Fruit fly (Drosophila melanogaster) whole organism, embryonic: Measurements from ENCODE around the gene CG1136.
A peak's percentile ranks its signal among the peaks of the same experiment; 100 is the strongest.

Experiments used
- Antp ChIP-seq: fragments of 200-800 bp; sonication (Bioruptor generic); optimal IDR thresholded peaks from 3 replicates; lab custom pipeline; 2016; ENCODE audit warnings: missing biosample characterization, missing genetic modification characterization
- Atf6 ChIP-seq: fragments of 200-800 bp; sonication (Bioruptor generic); IDR thresholded peaks from 2 replicates; pipeline ENCODE4 v1.3.6; 2022; ENCODE audit warnings: missing biosample characterization, missing genetic modification characterization
- B-H1 ChIP-seq: fragments of 200-800 bp; sonication (Bioruptor generic); IDR thresholded peaks from 3 replicates; pipeline ENCODE4 v1.3.6; 2022; ENCODE audit warnings: missing biosample characterization, missing genetic modification characterization
- CG1024 ChIP-seq: fragments of 200-800 bp; sonication (Bioruptor generic); IDR thresholded peaks from 2 replicates; pipeline ENCODE4 v1.3.6; 2022; ENCODE audit warnings: missing biosample characterization, missing genetic modification characterization
- CG10366 ChIP-seq: fragments of 200-800 bp; sonication (Bioruptor generic); IDR thresholded peaks from 2 replicates; pipeline ENCODE4 v1.3.6; 2022; ENCODE audit warnings: missing biosample characterization, missing genetic modification characterization
- CG10979 ChIP-seq: fragments of 200-800 bp; sonication (Bioruptor generic); optimal IDR thresholded peaks from 2 replicates; lab custom pipeline; 2018; ENCODE audit warnings: missing biosample characterization, mild to moderate bottlenecking, missing genetic modification characterization, moderate library complexity
- CG12299 ChIP-seq: fragments of 200-800 bp; sonication (Bioruptor generic); optimal IDR thresholded peaks from 2 replicates; lab custom pipeline; 2018; ENCODE audit warnings: missing biosample characterization, mild to moderate bottlenecking, missing genetic modification characterization
- CG12391 ChIP-seq: fragments of 200-800 bp; sonication (Bioruptor generic); optimal IDR thresholded peaks from 3 replicates; lab custom pipeline; 2018; ENCODE audit warnings: missing biosample characterization, mild to moderate bottlenecking, missing genetic modification characterization, moderate library complexity
- CG12769 ChIP-seq: fragments of 200-800 bp; sonication (Bioruptor generic); optimal IDR thresholded peaks from 2 replicates; lab custom pipeline; 2019; ENCODE audit warnings: missing biosample characterization, mild to moderate bottlenecking, missing genetic modification characterization, moderate library complexity
- CG13287 ChIP-seq: fragments of 200-800 bp; sonication (Bioruptor generic); IDR thresholded peaks from 2 replicates; pipeline ENCODE4 v1.3.6; 2022; ENCODE audit warnings: missing biosample characterization, missing genetic modification characterization; ENCODE audit not compliant: partially characterized antibody
- CG15514 ChIP-seq: fragments of 200-800 bp; sonication (Bioruptor generic); optimal IDR thresholded peaks from 3 replicates; lab custom pipeline; 2017; ENCODE audit warnings: missing biosample characterization, missing genetic modification characterization, mild to moderate bottlenecking, moderate library complexity, missing genetic modification reagents
- CG16815 ChIP-seq: fragments of 200-800 bp; sonication (Bioruptor generic); optimal IDR thresholded peaks from 3 replicates; lab custom pipeline; 2017; ENCODE audit warnings: missing biosample characterization, mild to moderate bottlenecking, missing genetic modification characterization
- CG17186 ChIP-seq: fragments of 200-800 bp; sonication (Bioruptor generic); optimal IDR thresholded peaks from 3 replicates; lab custom pipeline; 2017; ENCODE audit warnings: missing biosample characterization, missing genetic modification reagents, missing genetic modification characterization
- CG18262 ChIP-seq: fragments of 200-800 bp; optimal IDR thresholded peaks from 3 replicates; lab custom pipeline; 2019; ENCODE audit warnings: missing biosample characterization, mild to moderate bottlenecking, missing genetic modification characterization, moderate library complexity
- CG32532 ChIP-seq: fragments of 200-800 bp; sonication (Bioruptor generic); IDR thresholded peaks from 2 replicates; pipeline ENCODE4 v1.3.6; 2022; ENCODE audit warnings: missing biosample characterization, missing genetic modification characterization
- CG4360 ChIP-seq: fragments of 200-800 bp; sonication (Bioruptor generic); IDR thresholded peaks from 2 replicates; pipeline ENCODE4 v1.3.6; 2022; ENCODE audit warnings: missing biosample characterization, missing genetic modification characterization
- CG43689 ChIP-seq: fragments of 200-800 bp; sonication (Bioruptor generic); IDR thresholded peaks from 2 replicates; pipeline ENCODE4 v1.3.6; 2022; ENCODE audit warnings: missing biosample characterization, missing genetic modification characterization
- CG6791 ChIP-seq: fragments of 200-800 bp; sonication (Bioruptor generic); IDR thresholded peaks from 3 replicates; pipeline ENCODE4 v1.3.6; 2022; ENCODE audit warnings: missing biosample characterization, missing genetic modification characterization; ENCODE audit not compliant: partially characterized antibody
- CG7357 ChIP-seq: fragments of 200-800 bp; sonication (Bioruptor generic); IDR thresholded peaks from 3 replicates; pipeline ENCODE4 v1.3.6; 2022; ENCODE audit warnings: missing biosample characterization, missing genetic modification characterization
- CG7839 ChIP-seq: fragments of 200-800 bp; sonication (Bioruptor generic); optimal IDR thresholded peaks from 3 replicates; lab custom pipeline; 2018; ENCODE audit warnings: missing biosample characterization, mild to moderate bottlenecking, missing genetic modification characterization, moderate library complexity
- CHES-1-like ChIP-seq: fragments of 200-800 bp; sonication (Bioruptor generic); optimal IDR thresholded peaks from 2 replicates; lab custom pipeline; 2016; ENCODE audit warnings: missing biosample characterization, missing genetic modification characterization
- CoRest ChIP-seq: fragments of 200-800 bp; sonication (Bioruptor generic); optimal IDR thresholded peaks from 3 replicates; lab custom pipeline; 2018; ENCODE audit warnings: missing biosample characterization, mild to moderate bottlenecking, missing genetic modification characterization, moderate library complexity
- Doc2 ChIP-seq: fragments of 200-800 bp; sonication (Bioruptor generic); IDR thresholded peaks from 2 replicates; pipeline ENCODE4 v1.3.6; 2022; ENCODE audit warnings: missing biosample characterization, missing genetic modification characterization
- Ets97D ChIP-seq: fragments of 200-800 bp; sonication (Bioruptor generic); optimal IDR thresholded peaks from 3 replicates; lab custom pipeline; 2016; ENCODE audit warnings: missing biosample characterization, missing genetic modification characterization
- Myb ChIP-seq: fragments of 200-800 bp; sonication (Bioruptor generic); optimal IDR thresholded peaks from 2 replicates; lab custom pipeline; 2016; ENCODE audit warnings: missing biosample characterization, missing genetic modification characterization
- Stat92E ChIP-seq, 3 experiments: fragments of >200 bp in 2 of 3; fragments of 200-800 bp in 1 of 3; sonication (Bioruptor generic) in 1 of 3; optimal IDR thresholded peaks; 2 replicates each; lab custom pipeline; 2017 to 2019; ENCODE audit warnings: missing biosample characterization in 3 of 3, missing genetic modification characterization in 3 of 3, mild to moderate bottlenecking in 1 of 3, moderate library complexity in 1 of 3
- Trl ChIP-seq, 3 experiments: fragments of >200 bp in 2 of 3; fragments of 200-800 bp in 1 of 3; sonication (Bioruptor generic) in 1 of 3; optimal IDR thresholded peaks; 2 replicates in 1 of 3; 3 replicates in 2 of 3; lab custom pipeline; 2016 to 2017; ENCODE audit warnings: missing biosample characterization in 1 of 3, missing genetic modification characterization in 1 of 3
- YL-1 ChIP-seq: fragments of 200-800 bp; sonication (Bioruptor generic); optimal IDR thresholded peaks from 3 replicates; lab custom pipeline; 2017; ENCODE audit warnings: missing biosample characterization, mild to moderate bottlenecking, missing genetic modification characterization
- abd-A ChIP-seq: fragments of 200-800 bp; sonication (Bioruptor generic); optimal IDR thresholded peaks from 3 replicates; lab custom pipeline; 2019; ENCODE audit warnings: missing biosample characterization, mild to moderate bottlenecking, missing genetic modification characterization, moderate library complexity
- aop ChIP-seq: fragments of 200-800 bp; sonication (Bioruptor generic); IDR thresholded peaks from 2 replicates; pipeline ENCODE4 v1.3.6; 2022; ENCODE audit warnings: missing biosample characterization, missing genetic modification characterization
- ara ChIP-seq: fragments of 200-800 bp; sonication (Bioruptor generic); IDR thresholded peaks from 2 replicates; pipeline ENCODE4 v1.3.6; 2022; ENCODE audit warnings: missing biosample characterization, missing genetic modification characterization
- ase ChIP-seq: fragments of 200-800 bp; sonication (Bioruptor generic); IDR thresholded peaks from 3 replicates; pipeline ENCODE4 v1.3.6; 2022; ENCODE audit warnings: missing biosample characterization, missing genetic modification characterization
- bbx ChIP-seq: fragments of 200-800 bp; sonication (Bioruptor generic); IDR thresholded peaks from 2 replicates; pipeline ENCODE4 v1.3.6; 2022; ENCODE audit warnings: missing biosample characterization, missing genetic modification characterization; ENCODE audit not compliant: partially characterized antibody
- cg ChIP-seq: fragments of 200-800 bp; sonication (Bioruptor generic); optimal IDR thresholded peaks from 3 replicates; lab custom pipeline; 2019; ENCODE audit warnings: missing biosample characterization, mild to moderate bottlenecking, missing genetic modification characterization, moderate library complexity
- ci ChIP-seq: fragments of 200-800 bp; sonication (Bioruptor generic); IDR thresholded peaks from 3 replicates; pipeline ENCODE4 v1.3.6; 2022; ENCODE audit warnings: missing biosample characterization, missing genetic modification characterization
- cwo ChIP-seq: fragments of 200-800 bp; sonication (Bioruptor generic); optimal IDR thresholded peaks from 3 replicates; lab custom pipeline; 2017; ENCODE audit warnings: missing biosample characterization, missing genetic modification characterization, mild to moderate bottlenecking, moderate library complexity, missing genetic modification reagents
- dati ChIP-seq: fragments of 200-800 bp; sonication (Bioruptor generic); IDR thresholded peaks from 2 replicates; pipeline ENCODE4 v1.3.6; 2022; ENCODE audit warnings: missing biosample characterization, missing genetic modification characterization
- fd64A ChIP-seq: fragments of 200-800 bp; sonication (Bioruptor generic); optimal IDR thresholded peaks from 3 replicates; lab custom pipeline; 2018; ENCODE audit warnings: missing biosample characterization, mild to moderate bottlenecking, missing genetic modification characterization
- grau ChIP-seq: fragments of 200-800 bp; optimal IDR thresholded peaks from 3 replicates; lab custom pipeline; 2019; ENCODE audit warnings: missing biosample characterization, mild to moderate bottlenecking, missing genetic modification characterization, moderate library complexity
- nau ChIP-seq: fragments of 200-800 bp; sonication (Bioruptor generic); optimal IDR thresholded peaks from 3 replicates; lab custom pipeline; 2017; ENCODE audit warnings: missing biosample characterization, mild to moderate bottlenecking, missing genetic modification characterization, missing genetic modification reagents
- oc ChIP-seq: fragments of 200-800 bp; sonication (Bioruptor generic); optimal IDR thresholded peaks from 2 replicates; lab custom pipeline; 2018; ENCODE audit warnings: missing biosample characterization, mild to moderate bottlenecking, missing genetic modification characterization, moderate library complexity
- odd ChIP-seq: fragments of 200-800 bp; sonication (Bioruptor generic); optimal IDR thresholded peaks from 2 replicates; lab custom pipeline; 2017; ENCODE audit warnings: missing biosample characterization, mild to moderate bottlenecking, missing genetic modification characterization
- pb ChIP-seq: fragments of 200-800 bp; sonication (Bioruptor generic); optimal IDR thresholded peaks from 3 replicates; lab custom pipeline; 2016; ENCODE audit warnings: missing biosample characterization, missing genetic modification characterization
- pzg ChIP-seq: fragments of 200-800 bp; sonication (Bioruptor generic); optimal IDR thresholded peaks from 3 replicates; lab custom pipeline; 2018; ENCODE audit warnings: missing biosample characterization, mild to moderate bottlenecking, missing genetic modification characterization, moderate library complexity
- ro ChIP-seq: fragments of 200-800 bp; sonication (Bioruptor generic); IDR thresholded peaks from 2 replicates; pipeline ENCODE4 v1.3.6; 2022; ENCODE audit warnings: missing biosample characterization, missing genetic modification characterization
- sens ChIP-seq: fragments of 200-800 bp; sonication (Bioruptor generic); peaks from one replicate; lab custom pipeline; 2016; ENCODE audit warnings: missing biosample characterization, missing genetic modification characterization
- sim ChIP-seq: fragments of 200-800 bp; sonication (Bioruptor generic); IDR thresholded peaks from 2 replicates; pipeline ENCODE4 v1.3.6; 2022; ENCODE audit warnings: missing biosample characterization, missing genetic modification characterization
- tin ChIP-seq: fragments of 200-800 bp; sonication (Bioruptor generic); optimal IDR thresholded peaks from 3 replicates; lab custom pipeline; 2016; ENCODE audit warnings: missing biosample characterization, missing genetic modification characterization
- yki ChIP-seq: fragments of >200 bp; optimal IDR thresholded peaks from 3 replicates; lab custom pipeline; 2018
- z ChIP-seq: fragments of 200-800 bp; sonication (Bioruptor generic); IDR thresholded peaks from 3 replicates; pipeline ENCODE4 v1.3.6; 2022; ENCODE audit warnings: missing biosample characterization, missing genetic modification characterization

CG1136 gene

DNA sequence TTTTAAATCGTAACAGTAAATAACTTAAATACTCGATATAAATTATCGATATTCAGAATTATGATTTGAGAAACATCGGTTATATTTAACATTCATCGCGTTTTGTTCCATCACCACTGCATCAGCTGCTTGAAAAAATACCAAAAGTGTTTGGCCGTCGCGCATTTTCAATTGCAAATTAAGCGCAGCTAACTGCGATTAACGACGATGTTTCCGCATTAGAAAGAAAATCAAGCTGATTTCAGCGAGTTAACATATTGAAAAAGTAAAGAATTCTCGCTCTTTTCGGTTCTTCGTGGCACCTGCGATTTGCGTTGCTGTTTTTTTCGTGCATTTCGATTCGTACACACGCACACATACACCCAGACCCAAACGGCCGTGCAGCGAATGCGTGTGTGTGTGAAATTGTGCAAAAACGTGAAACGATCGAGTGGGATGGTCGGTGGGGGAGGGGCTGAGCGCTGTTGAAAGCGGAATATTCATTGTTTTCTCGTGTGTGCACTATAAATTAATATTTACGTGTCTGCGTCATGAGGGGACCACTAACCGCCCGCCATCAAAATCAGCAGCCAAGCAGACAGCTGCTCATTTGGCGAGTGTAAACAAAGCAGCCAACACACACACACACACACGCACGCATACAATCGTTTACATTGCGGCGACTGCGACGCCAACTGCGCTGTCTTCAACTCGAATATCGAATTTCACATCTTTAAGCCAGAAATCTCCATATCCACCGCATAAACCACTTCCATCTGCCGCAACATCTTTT is 61.9 kb downstream of the CG1136 start, which contains the start of gene Ack (continued):
- TF ChIP-seq CG4360 (no peak), CG7839 (tag; lab: Kevin White, UChicago) (no peak), CG7357 (GFP tag; lab: Robert Waterston, UW) (no peak), pzg (GFP tag; lab: Kevin White, UChicago) (peak; percentile 64), CG10366 (GFP tag; lab: Robert Waterston, UW) (no peak), aop (GFP tag; lab: Robert Waterston, UW) (no peak), B-H1 (no peak), CG18262 (tag; lab: Kevin White, UChicago) (no peak), CG10979 (tag; lab: Kevin White, UChicago) (no peak), Myb (peak; percentile 90), CG43689 (GFP tag; lab: Robert Waterston, UW) (no peak), CoRest (tag; lab: Kevin White, UChicago) (no peak), CG32532 (no peak), CG16815 (GFP tag; lab: Kevin White, UChicago) (no peak), z (GFP tag; lab: Robert Waterston, UW) (no peak), ara (GFP tag; lab: Robert Waterston, UW) (0 out of 2 replicates have a peak, but pooled peaks have one; percentile 14), oc (no peak), bbx (GFP tag; lab: Robert Waterston, UW) (peak; percentile 87), Antp (GFP tag; lab: Kevin White, UChicago) (no peak), odd (GFP tag; lab: Kevin White, UChicago) (peak; percentile 45), ro (GFP tag; lab: Robert Waterston, UW) (no peak), CG15514 (GFP tag; lab: Kevin White, UChicago) (no peak), fd64A (no peak), CG13287 (peak; percentile 82), CG1024 (GFP tag; lab: Robert Waterston, UW) (no peak), sens (GFP tag; lab: Kevin White, UChicago) (peak; percentile 90), Stat92E (GFP tag; optimal IDR thresholded peaks at IDR 0.05; lab: Kevin White, UChicago) (no peak), cwo (GFP tag; lab: Kevin White, UChicago) (peak; percentile 61), tin (GFP tag; lab: Kevin White, UChicago) (no peak), Ets97D (GFP tag; lab: Kevin White, UChicago) (peak; percentile 22), Atf6 (GFP tag; lab: Robert Waterston, UW) (no peak), abd-A (tag; lab: Kevin White, UChicago) (peak; percentile 16), pb (GFP tag; lab: Kevin White, UChicago) (no peak), CG12299 (tag; lab: Kevin White, UChicago) (no peak), Trl (optimal IDR thresholded peaks at IDR 0.05; lab: Kevin White, UChicago) (no peak), Trl (GFP tag; optimal IDR thresholded peaks at IDR 0.05; lab: Kevin White, UChicago) (no peak), CHES-1-like (peak; percentile 44), ase (GFP tag; lab: Robert Waterston, UW) (no peak), ci (GFP tag; lab: Robert Waterston, UW) (0 out of 3 replicates have a peak, but pooled peaks have one; percentile 23), dati (GFP tag; lab: Robert Waterston, UW) (no peak), CG12391 (tag; lab: Kevin White, UChicago) (peak; percentile 25), Doc2 (GFP tag; lab: Robert Waterston, UW) (no peak), CG6791 (GFP tag; lab: Robert Waterston, UW) (peak; percentile 73), CG12769 (tag; lab: Kevin White, UChicago) (no peak), sim (no peak), YL-1 (GFP tag; lab: Kevin White, UChicago) (peak; percentile 68), nau (GFP tag; lab: Kevin White, UChicago) (no peak), grau (tag; lab: Kevin White, UChicago) (no peak), cg (GFP tag; lab: Kevin White, UChicago) (peak; percentile 96), yki (lab: Kevin White, UChicago) (no peak), CG17186 (GFP tag; lab: Kevin White, UChicago) (peak; percentile 43)
